Worm (Caenorhabditis elegans): ENCODE data around the gene C16C8.25.

DNA sequence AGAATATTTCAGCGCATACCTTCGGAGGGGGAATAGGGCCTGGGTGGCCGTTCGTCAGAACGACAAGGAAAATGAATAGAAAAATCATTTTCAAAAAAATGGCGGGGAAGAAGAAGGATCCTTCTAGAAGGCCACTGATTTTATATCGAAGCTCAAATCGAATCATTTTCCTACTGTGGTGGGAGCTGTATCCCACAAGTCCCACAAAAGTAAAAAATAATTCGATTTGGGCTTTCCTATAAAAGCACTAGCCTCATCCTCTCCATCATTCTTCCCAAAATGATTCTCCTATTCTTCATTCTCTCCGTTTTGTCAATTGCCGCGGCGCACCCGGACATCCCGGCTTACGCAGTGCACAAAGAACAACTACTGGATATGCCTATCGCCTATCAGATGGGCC is 9.2 kb downstream of the C16C8.25 start, which contains the start of the genes C16C8.26 and C16C8.19:
- TF ChIP-seq lsy-27 (tag; optimal IDR thresholded peaks at IDR 0.05; ENCODE audit: borderline replicate concordance, insufficient read depth): no peak
- TF ChIP-seq rcor-1 (GFP tag; IDR thresholded peaks at IDR 0.05): no peak
- TF ChIP-seq sea-2 (GFP tag; IDR thresholded peaks at IDR 0.05): no peak
- no peak for TF ChIP-seq pbrm-1 (GFP tag; IDR thresholded peaks at IDR 0.05)
- TF ChIP-seq B0019.2 (GFP tag; conservative IDR thresholded peaks at IDR 0.05): no peak
- TF ChIP-seq ets-4 (GFP tag; optimal IDR thresholded peaks at IDR 0.05): no peak
- TF ChIP-seq snpc-4 (GFP tag; optimal IDR thresholded peaks at IDR 0.05): no peak
- no peak for TF ChIP-seq snpc-4 (tag; optimal IDR thresholded peaks at IDR 0.05)
- TF ChIP-seq Y79H2A.3 (GFP tag; conservative IDR thresholded peaks at IDR 0.05): no peak

Measured in whole organism, young adult.